Worm (Caenorhabditis elegans): ENCODE data around the gene F54B3.2.

ce11 chrII:10250966-10251365 lies 19.0 kb downstream of the F54B3.2 start, which contains the start of gene F54B3.1:
- no peak for TF ChIP-seq vab-7 (GFP tag; IDR thresholded peaks at IDR 0.05)
- no peak for TF ChIP-seq zip-2 (tag; optimal IDR thresholded peaks at IDR 0.05)
- TF ChIP-seq zfp-2 (tag; optimal IDR thresholded peaks at IDR 0.05), result no peak
- TF ChIP-seq nhr-76 (tag; optimal IDR thresholded peaks at IDR 0.05), result no peak
- no peak for TF ChIP-seq ceh-28 (tag; optimal IDR thresholded peaks at IDR 0.05)
- TF ChIP-seq egl-43 (GFP tag; IDR thresholded peaks at IDR 0.05), result no peak
- TF ChIP-seq pqm-1 (tag; optimal IDR thresholded peaks at IDR 0.05), result no peak
- TF ChIP-seq lsy-2 (tag; optimal IDR thresholded peaks at IDR 0.05), result no peak

Measured in whole organism, L4 larva.